Worm (Caenorhabditis elegans) whole organism, L1 larva: ENCODE results near the gene col-131.

Experiments used
- C34B4.2 ChIP-seq: sonication (generic microtip); optimal IDR thresholded peaks from 2 replicates; lab custom pipeline; 2017; ENCODE audit warnings: mild to moderate bottlenecking, missing genetic modification characterization, missing compliant biosample characterization
- ceh-82 ChIP-seq, 3 experiments: fragments of 150-350 bp in 1 of 3; sonication (generic microtip) in 2 of 3; optimal IDR thresholded peaks; 2 replicates each; lab custom pipeline; 2014 to 2017; ENCODE audit warnings: missing biosample characterization in 3 of 3, missing genetic modification characterization in 3 of 3
- jun-1 ChIP-seq: fragments of 150-350 bp; optimal IDR thresholded peaks from 2 replicates; lab custom pipeline; 2014; ENCODE audit warnings: missing biosample characterization, missing genetic modification reagents, missing genetic modification characterization
- unc-62 ChIP-seq: fragments of 150-350 bp; optimal IDR thresholded peaks from 2 replicates; lab custom pipeline; 2014; ENCODE audit warnings: missing biosample characterization, missing genetic modification reagents, missing genetic modification characterization
- vab-15 ChIP-seq: sonication (generic microtip); optimal IDR thresholded peaks from 2 replicates; lab custom pipeline; 2017; ENCODE audit warnings: missing genotype, mild to moderate bottlenecking, missing genetic modification characterization, missing compliant biosample characterization

DNA sequence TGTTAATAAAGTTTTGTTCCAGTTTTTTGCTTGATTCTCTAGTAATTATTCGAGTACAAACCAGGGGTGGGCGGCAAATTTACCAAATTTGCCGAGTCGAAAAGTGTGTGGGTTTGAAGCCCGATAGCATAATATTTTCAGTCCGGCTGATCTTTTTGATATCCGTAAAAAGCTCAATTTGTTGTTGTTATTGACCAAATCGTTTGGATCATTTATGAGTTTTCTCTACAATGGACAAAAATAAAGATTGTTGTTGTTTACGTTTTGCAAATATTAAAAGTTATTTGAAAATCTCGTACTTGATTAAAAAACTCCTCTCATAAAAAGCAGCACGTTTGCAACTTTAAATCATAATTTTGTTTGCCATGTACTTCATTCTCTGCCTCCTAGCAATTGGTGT lies 11.1 kb downstream of the col-131 start, which contains the start of gene scl-1:
- TF ChIP-seq jun-1 (no peak), unc-62 (no peak), C34B4.2 (tag; lab: Kevin White, UChicago) (no peak), ceh-82 (tag; optimal IDR thresholded peaks at IDR 0.05; lab: Kevin White, UChicago) (no peak), vab-15 (tag; lab: Kevin White, UChicago) (no peak)
